Fruit fly (Drosophila melanogaster): ENCODE measurements around the gene CG8300.

- no peak for TF ChIP-seq usp (GFP tag; optimal IDR thresholded peaks at IDR 0.05)
- TF ChIP-seq pan (optimal IDR thresholded peaks at IDR 0.05) = no peak
These were observed at the start of gene CG8300, which contains the start of gene CG4617 for dm6 chrX:7104400-7105068.

All from whole organism.